Worm (Caenorhabditis elegans) whole organism, young adult: ENCODE data around the gene msp-142.
A peak's percentile ranks its signal among the peaks of the same experiment; 100 is the strongest.

Experiments
- B0019.2 ChIP-seq: fragments of 200-800 bp; sonication (Bioruptor generic); conservative IDR thresholded peaks from 2 replicates; pipeline ENCODE4 v1.3.6; 2022; ENCODE audit warnings: missing genetic modification reagents, missing genetic modification characterization, missing compliant biosample characterization
- B0261.1 ChIP-seq: sonication (generic microtip); optimal IDR thresholded peaks from 2 replicates; lab custom pipeline; 2016; ENCODE audit warnings: mild to moderate bottlenecking, missing genetic modification characterization, moderate library complexity, missing compliant biosample characterization
- C06A6.2 ChIP-seq: fragments of 200-800 bp; sonication (Bioruptor generic); conservative IDR thresholded peaks from 2 replicates; pipeline ENCODE4 v1.3.6; 2022; ENCODE audit warnings: missing genetic modification characterization, missing compliant biosample characterization
- D2030.7 ChIP-seq: fragments of 200-800 bp; sonication (Bioruptor generic); IDR thresholded peaks from 2 replicates; pipeline ENCODE4 v1.3.6; 2022; ENCODE audit warnings: missing genetic modification reagents, missing genetic modification characterization, missing compliant biosample characterization
- F37B4.10 ChIP-seq: fragments of 200-800 bp; sonication (Bioruptor generic); IDR thresholded peaks from 2 replicates; pipeline ENCODE4 v1.3.6; 2022; ENCODE audit warnings: missing genetic modification characterization, missing compliant biosample characterization
- F49E8.2 ChIP-seq: sonication (generic microtip); optimal IDR thresholded peaks from 3 replicates; lab custom pipeline; 2017; ENCODE audit warnings: missing genetic modification characterization, mild to moderate bottlenecking, missing compliant biosample characterization, antibody characterized with exemption, moderate library complexity; ENCODE audit not compliant: insufficient read depth
- F55B11.4 ChIP-seq: sonication (generic microtip); optimal IDR thresholded peaks from 2 replicates; lab custom pipeline; 2016; ENCODE audit warnings: missing compliant biosample characterization, missing genetic modification characterization, borderline replicate concordance; ENCODE audit not compliant: insufficient read depth
- F57A8.1 ChIP-seq: fragments of 200-800 bp; sonication (Bioruptor generic); optimal IDR thresholded peaks from 2 replicates; lab custom pipeline; 2018; ENCODE audit warnings: mild to moderate bottlenecking, missing genetic modification characterization, moderate library complexity, missing compliant biosample characterization
- F57C9.4 ChIP-seq: sonication (generic microtip); optimal IDR thresholded peaks from 2 replicates; lab custom pipeline; 2017; ENCODE audit warnings: mild to moderate bottlenecking, missing genetic modification characterization, missing compliant biosample characterization
- T26A5.8 ChIP-seq: sonication (generic microtip); optimal IDR thresholded peaks from 2 replicates; lab custom pipeline; 2016; ENCODE audit warnings: missing genetic modification characterization, missing compliant biosample characterization
- Y53F4B.3 ChIP-seq: fragments of 200-800 bp; sonication (Bioruptor generic); IDR thresholded peaks from 2 replicates; pipeline ENCODE4 v1.3.6; 2022; ENCODE audit warnings: missing genetic modification reagents, missing genetic modification characterization, missing compliant biosample characterization
- Y79H2A.3 ChIP-seq: fragments of 200-800 bp; sonication (Bioruptor generic); conservative IDR thresholded peaks from 2 replicates; pipeline ENCODE4 v1.3.6; 2022; ENCODE audit warnings: missing genetic modification reagents, missing genetic modification characterization, missing compliant biosample characterization
- aptf-3 ChIP-seq: fragments of 200-800 bp; sonication (Bioruptor generic); IDR thresholded peaks from 2 replicates; pipeline ENCODE4 v1.3.6; 2022; ENCODE audit warnings: missing genetic modification characterization, missing compliant biosample characterization
- atf-7 ChIP-seq: sonication (generic microtip); optimal IDR thresholded peaks from 2 replicates; lab custom pipeline; 2017; ENCODE audit warnings: mild to moderate bottlenecking, missing genetic modification characterization, missing compliant biosample characterization
- attf-5 ChIP-seq: fragments of 200-800 bp; sonication (Bioruptor generic); optimal IDR thresholded peaks from 2 replicates; lab custom pipeline; 2018; ENCODE audit warnings: mild to moderate bottlenecking, missing genetic modification characterization, missing compliant biosample characterization
- bed-1 ChIP-seq: fragments of 200-800 bp; sonication (Bioruptor generic); IDR thresholded peaks from 2 replicates; pipeline ENCODE4 v1.3.6; 2022; ENCODE audit warnings: missing genetic modification reagents, missing genetic modification characterization, missing compliant biosample characterization
- cebp-1 ChIP-seq, 2 experiments: fragments of 200-800 bp in 1 of 2; sonication (Bioruptor generic) in 1 of 2; sonication (generic microtip) in 1 of 2; IDR thresholded peaks in 1 of 2; optimal IDR thresholded peaks in 1 of 2; 2 replicates each; pipeline versions ENCODE4 v1.3.6 to Lab custom; 2017 to 2022; ENCODE audit warnings: missing compliant biosample characterization in 2 of 2, missing genetic modification characterization in 2 of 2, mild to moderate bottlenecking in 1 of 2, missing genetic modification reagents in 1 of 2, moderate library complexity in 1 of 2
- cebp-2 ChIP-seq: fragments of 200-800 bp; sonication (Bioruptor generic); IDR thresholded peaks from 2 replicates; pipeline ENCODE4 v1.3.6; 2022; ENCODE audit warnings: missing genetic modification characterization, missing compliant biosample characterization
- ceh-40 ChIP-seq: fragments of 200-800 bp; sonication (Bioruptor generic); IDR thresholded peaks from 2 replicates; pipeline ENCODE4 v1.3.6; 2022; ENCODE audit warnings: missing genetic modification characterization, missing compliant biosample characterization
- ceh-58 ChIP-seq: fragments of 200-800 bp; sonication (Bioruptor generic); IDR thresholded peaks from 2 replicates; pipeline ENCODE4 v1.3.6; 2022; ENCODE audit warnings: missing genetic modification characterization, missing compliant biosample characterization
- ceh-79 ChIP-seq: sonication (generic microtip); optimal IDR thresholded peaks from 2 replicates; lab custom pipeline; 2017; ENCODE audit warnings: mild to moderate bottlenecking, missing genetic modification characterization, missing compliant biosample characterization
- ceh-91 ChIP-seq: fragments of 200-800 bp; sonication (Bioruptor generic); IDR thresholded peaks from 2 replicates; pipeline ENCODE4 v1.3.6; 2022; ENCODE audit warnings: missing genetic modification reagents, missing genetic modification characterization, missing compliant biosample characterization
- die-1 ChIP-seq: sonication (generic microtip); optimal IDR thresholded peaks from 2 replicates; lab custom pipeline; 2016; ENCODE audit warnings: missing genotype, mild to moderate bottlenecking, missing genetic modification characterization, missing compliant biosample characterization
- dpff-1 ChIP-seq: sonication (generic microtip); optimal IDR thresholded peaks from 2 replicates; lab custom pipeline; 2017; ENCODE audit warnings: mild to moderate bottlenecking, missing genetic modification characterization, missing compliant biosample characterization
- dpl-1 ChIP-seq: fragments of 150-350 bp; optimal IDR thresholded peaks from 2 replicates; lab custom pipeline; 2014; ENCODE audit warnings: missing biosample characterization, missing genetic modification reagents, missing genetic modification characterization
- egl-18 ChIP-seq: fragments of 200-800 bp; sonication (Bioruptor generic); IDR thresholded peaks from 2 replicates; pipeline ENCODE4 v1.3.6; 2022; ENCODE audit warnings: missing genetic modification reagents, missing genetic modification characterization, missing compliant biosample characterization
- egrh-3 ChIP-seq: fragments of 200-800 bp; sonication (Bioruptor generic); IDR thresholded peaks from 2 replicates; pipeline ENCODE4 v1.3.6; 2022; ENCODE audit warnings: missing genetic modification reagents, missing genetic modification characterization, missing compliant biosample characterization
- him-1 ChIP-seq: sonication (generic microtip); optimal IDR thresholded peaks from 2 replicates; lab custom pipeline; 2016; ENCODE audit warnings: missing genotype, missing genetic modification reagents, missing genetic modification characterization, missing compliant biosample characterization
- hlh-12 ChIP-seq: sonication (generic microtip); optimal IDR thresholded peaks from 2 replicates; lab custom pipeline; 2016; ENCODE audit warnings: missing genetic modification characterization, missing compliant biosample characterization
- hrde-1 ChIP-seq: sonication (generic microtip); optimal IDR thresholded peaks from 2 replicates; lab custom pipeline; 2016; ENCODE audit warnings: missing genetic modification characterization, mild to moderate bottlenecking, missing compliant biosample characterization, moderate library complexity, missing genotype, missing genetic modification reagents, borderline replicate concordance
- lag-1 ChIP-seq: fragments of 200-800 bp; sonication (Bioruptor generic); IDR thresholded peaks from 2 replicates; pipeline ENCODE4 v1.3.6; 2022; ENCODE audit warnings: missing genetic modification reagents, missing genetic modification characterization, missing compliant biosample characterization
- lin-35 ChIP-seq, 3 experiments: fragments of 150-350 bp in 2 of 3; sonication (generic microtip) in 1 of 3; optimal IDR thresholded peaks; 2 replicates each; lab custom pipeline; 2014 to 2018; ENCODE audit warnings: missing biosample characterization in 3 of 3, missing genetic modification characterization in 3 of 3, missing genetic modification reagents in 3 of 3
- lin-40 ChIP-seq: sonication (generic microtip); optimal IDR thresholded peaks from 2 replicates; lab custom pipeline; 2016; ENCODE audit warnings: missing genetic modification characterization, mild to moderate bottlenecking, missing compliant biosample characterization, missing genotype, missing genetic modification reagents
- lin-54 ChIP-seq: fragments of 200-800 bp; sonication (Bioruptor generic); optimal IDR thresholded peaks from 2 replicates; lab custom pipeline; 2018; ENCODE audit warnings: mild to moderate bottlenecking, missing genetic modification characterization, missing compliant biosample characterization
- madf-3 ChIP-seq: fragments of 200-800 bp; sonication (Bioruptor generic); IDR thresholded peaks from 2 replicates; pipeline ENCODE4 v1.3.6; 2022; ENCODE audit warnings: missing genetic modification reagents, missing genetic modification characterization, missing compliant biosample characterization
- mes-4 ChIP-seq: sonication (generic microtip); optimal IDR thresholded peaks from 2 replicates; lab custom pipeline; 2016; ENCODE audit warnings: missing genotype, missing genetic modification characterization, missing compliant biosample characterization
- mxl-1 ChIP-seq: sonication (generic microtip); optimal IDR thresholded peaks from 2 replicates; lab custom pipeline; 2016; ENCODE audit warnings: missing genetic modification characterization, missing compliant biosample characterization
- nhr-80 ChIP-seq: sonication (generic microtip); optimal IDR thresholded peaks from 2 replicates; lab custom pipeline; 2016; ENCODE audit warnings: missing genetic modification characterization, missing compliant biosample characterization
- pbrm-1 ChIP-seq: fragments of 200-800 bp; sonication (Bioruptor generic); IDR thresholded peaks from 2 replicates; pipeline ENCODE4 v1.3.6; 2022; ENCODE audit warnings: missing genetic modification reagents, missing genetic modification characterization, missing compliant biosample characterization
- rcor-1 ChIP-seq: fragments of 200-800 bp; sonication (Bioruptor generic); IDR thresholded peaks from 2 replicates; pipeline ENCODE4 v1.3.6; 2022; ENCODE audit warnings: missing genetic modification reagents, missing genetic modification characterization, missing compliant biosample characterization
- sdz-38 ChIP-seq: sonication (generic microtip); optimal IDR thresholded peaks from 2 replicates; lab custom pipeline; 2016; ENCODE audit warnings: missing genotype, missing genetic modification characterization, missing compliant biosample characterization
- snpc-1.3 ChIP-seq: sonication (generic microtip); optimal IDR thresholded peaks from 2 replicates; lab custom pipeline; 2017; ENCODE audit warnings: missing genetic modification characterization, mild to moderate bottlenecking, missing compliant biosample characterization, antibody characterized with exemption, moderate library complexity, missing genotype, missing genetic modification reagents; ENCODE audit not compliant: insufficient read depth
- tbp1 ChIP-seq: fragments of 200-800 bp; sonication (Bioruptor generic); optimal IDR thresholded peaks from 2 replicates; lab custom pipeline; 2018; ENCODE audit warnings: mild to moderate bottlenecking, missing genetic modification characterization, missing compliant biosample characterization
- xnd-1 ChIP-seq: sonication (generic microtip); optimal IDR thresholded peaks from 2 replicates; lab custom pipeline; 2016; ENCODE audit warnings: missing genotype, missing genetic modification reagents, missing genetic modification characterization, missing compliant biosample characterization
- zfh-2 ChIP-seq: fragments of 200-800 bp; sonication (Bioruptor generic); conservative IDR thresholded peaks from 2 replicates; pipeline ENCODE4 v1.3.6; 2022; ENCODE audit warnings: missing genetic modification reagents, missing genetic modification characterization, missing compliant biosample characterization
- zim-3 ChIP-seq: sonication (generic microtip); optimal IDR thresholded peaks from 2 replicates; lab custom pipeline; 2017; ENCODE audit warnings: mild to moderate bottlenecking, missing genetic modification characterization, moderate library complexity, missing compliant biosample characterization
- ztf-3 ChIP-seq: fragments of 200-800 bp; sonication (Bioruptor generic); optimal IDR thresholded peaks from 2 replicates; lab custom pipeline; 2018; ENCODE audit warnings: mild to moderate bottlenecking, missing genetic modification characterization, missing compliant biosample characterization
- ztf-6 ChIP-seq: fragments of 200-800 bp; sonication (Bioruptor generic); IDR thresholded peaks from 2 replicates; pipeline ENCODE4 v1.3.6; 2022; ENCODE audit warnings: missing genetic modification reagents, missing genetic modification characterization, missing compliant biosample characterization

msp-142 gene

ce11 chrII:5772547-5773142 is 25.1 kb upstream of the msp-142 start (continued):
- TF ChIP-seq egl-18 (no peak), tbp1 (peak; percentile 95), F57A8.1 (GFP tag; lab: Kevin White, UChicago) (no peak), C06A6.2 (GFP tag; lab: Robert Waterston, UW) (no peak), Y53F4B.3 (GFP tag; lab: Robert Waterston, UW) (peak; percentile 56; the same call in 1 of the 2 replicates), him-1 (tag; lab: Kevin White, UChicago) (peak; percentile 80), ztf-3 (no peak), B0261.1 (tag; lab: Kevin White, UChicago) (peak; percentile 90), bed-1 (no peak), ztf-6 (GFP tag; lab: Robert Waterston, UW) (peak; percentile 73; the same call in 1 of the 2 replicates), attf-5 (GFP tag; lab: Kevin White, UChicago) (peak; percentile 35), nhr-80 (no peak), F37B4.10 (GFP tag; lab: Robert Waterston, UW) (no peak), ceh-91 (GFP tag; lab: Robert Waterston, UW) (no peak), zim-3 (tag; lab: Kevin White, UChicago) (peak; percentile 54), aptf-3 (GFP tag; lab: Robert Waterston, UW) (no peak), die-1 (tag; lab: Kevin White, UChicago) (peak; percentile 66), egrh-3 (GFP tag; lab: Robert Waterston, UW) (peak; percentile 33; the same call in 1 of the 2 replicates), T26A5.8 (tag; lab: Kevin White, UChicago) (no peak), snpc-1.3 (tag; lab: Kevin White, UChicago) (peak; percentile 20), F57C9.4 (tag; lab: Kevin White, UChicago) (no peak), ceh-58 (GFP tag; lab: Robert Waterston, UW) (no peak), zfh-2 (GFP tag; lab: Robert Waterston, UW) (peak; percentile 59; the same call in 1 of the 2 replicates), xnd-1 (tag; lab: Kevin White, UChicago) (no peak), atf-7 (tag; lab: Kevin White, UChicago) (peak; percentile 6), hlh-12 (tag; lab: Kevin White, UChicago) (no peak), ceh-79 (tag; lab: Kevin White, UChicago) (no peak), lin-40 (tag; lab: Kevin White, UChicago) (peak; percentile 26), D2030.7 (no peak), rcor-1 (GFP tag; lab: Robert Waterston, UW) (peak; percentile 64), sdz-38 (no peak), mxl-1 (tag; lab: Kevin White, UChicago) (peak; percentile 30), ceh-40 (GFP tag; lab: Robert Waterston, UW) (no peak), dpff-1 (tag; lab: Kevin White, UChicago) (no peak), cebp-2 (GFP tag; lab: Robert Waterston, UW) (no peak), mes-4 (tag; lab: Kevin White, UChicago) (no peak), lin-35 (GFP tag; optimal IDR thresholded peaks at IDR 0.05; lab: Kevin White, UChicago) (no peak), lin-54 (GFP tag; lab: Kevin White, UChicago) (no peak), dpl-1 (no peak), cebp-1 (GFP tag; IDR thresholded peaks at IDR 0.05; lab: Robert Waterston, UW) (no peak), cebp-1 (tag; optimal IDR thresholded peaks at IDR 0.05; lab: Kevin White, UChicago) (no peak), F55B11.4 (no peak), Y79H2A.3 (GFP tag; lab: Robert Waterston, UW) (peak; percentile 47; the same call in 1 of the 2 replicates), lag-1 (no peak), hrde-1 (no peak), B0019.2 (GFP tag; lab: Robert Waterston, UW) (no peak), F49E8.2 (tag; lab: Kevin White, UChicago) (no peak), madf-3 (0 out of 2 replicates have a peak, but pooled peaks have one; percentile 55), pbrm-1 (0 out of 2 replicates have a peak, but pooled peaks have one; percentile 40)
